Fruit fly (Drosophila melanogaster) S2 (cell line): ENCODE measurements around the gene Pdzd8.

Experiments used
- CG8478 ChIP-seq: fragments of >200 bp; optimal IDR thresholded peaks from 2 replicates; lab custom pipeline; 2018
- CTCF ChIP-seq, 2 experiments: fragments of >200 bp; optimal IDR thresholded peaks; 2 replicates each; lab custom pipeline; 2018

DNA sequence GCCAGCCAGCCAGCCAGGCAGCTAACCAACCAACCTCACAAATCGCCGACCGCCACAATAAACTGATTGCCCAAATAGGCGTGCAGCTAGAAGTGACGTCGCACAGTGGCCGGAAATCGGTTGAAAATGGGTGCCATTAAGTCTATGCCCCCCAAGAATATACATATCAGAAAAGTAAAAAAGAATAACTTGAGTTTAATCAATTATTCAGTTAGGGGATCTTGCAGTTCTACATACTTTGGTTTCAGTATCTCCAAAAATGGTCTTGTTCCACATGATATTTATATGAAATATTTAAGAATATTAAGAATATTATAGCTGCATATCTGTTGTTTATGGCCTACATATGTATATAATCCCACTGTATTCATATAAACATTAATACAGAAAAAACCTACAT is 45.3 kb downstream of the Pdzd8 start:
- TF ChIP-seq CTCF (optimal IDR thresholded peaks at IDR 0.05; lab: Kevin White, UChicago) (no peak), CG8478 (no peak)
